Comparison of ENCODE assay signal across 6 fruit fly cellular contexts in genomic region chrX:8092893-8093721, dm6.
TF ChIP-seq lines count a peak whose summit lies in the region.

No protein-coding gene starts in this region.

- TF ChIP-seq CTCF in whole organism, embryonic (GFP tag; optimal IDR thresholded peaks at IDR 0.05; lab: Kevin White, UChicago) = no peak

TF ChIP-seq in whole organism, 6 proteins besides CTCF, POLR2A, EP300 and RAD21:
- no peak for TF ChIP-seq psq (optimal IDR thresholded peaks at IDR 0.05; lab: Kevin White, UChicago)
- no peak for TF ChIP-seq pan (optimal IDR thresholded peaks at IDR 0.05; lab: Kevin White, UChicago)
- peak; percentile 81 to 84 for TF ChIP-seq EcR (GFP tag; optimal IDR thresholded peaks at IDR 0.05; lab: Kevin White, UChicago)
- no peak for TF ChIP-seq Dll (optimal IDR thresholded peaks at IDR 0.05; lab: Kevin White, UChicago)
- no peak for TF ChIP-seq usp (GFP tag; optimal IDR thresholded peaks at IDR 0.05; lab: Kevin White, UChicago)

TF ChIP-seq in whole organism, adult, 20 proteins besides CTCF, POLR2A, EP300 and RAD21:
- peak; percentile 98 for TF ChIP-seq pad (GFP tag; optimal IDR thresholded peaks at IDR 0.05; lab: Kevin White, UChicago)
- TF ChIP-seq Crg-1 (GFP tag; optimal IDR thresholded peaks at IDR 0.05; lab: Kevin White, UChicago) = no peak
- no peak for TF ChIP-seq CG7101 (tag; optimal IDR thresholded peaks at IDR 0.05; lab: Kevin White, UChicago)
- no peak for TF ChIP-seq Hr96 (GFP tag; optimal IDR thresholded peaks at IDR 0.05; lab: Kevin White, UChicago)
- TF ChIP-seq Mnt (GFP tag; optimal IDR thresholded peaks at IDR 0.05; lab: Kevin White, UChicago) = peak; percentile 65
- TF ChIP-seq tj (GFP tag; optimal IDR thresholded peaks at IDR 0.05; lab: Kevin White, UChicago) = peak; percentile 80
- TF ChIP-seq ovo (GFP tag; optimal IDR thresholded peaks at IDR 0.05; lab: Kevin White, UChicago) = peak; percentile 98

TF ChIP-seq in whole organism, embryonic, 481 proteins besides CTCF, POLR2A, EP300 and RAD21 (continues in another document):
- TF ChIP-seq CG13894 (tag; optimal IDR thresholded peaks at IDR 0.05; lab: Kevin White, UChicago) (no peak), CG10321 (GFP tag; IDR thresholded peaks at IDR 0.05; lab: Robert Waterston, UW) (peak; percentile 75), stc (GFP tag; IDR thresholded peaks at IDR 0.05; lab: Robert Waterston, UW) (no peak), scrt (GFP tag; optimal IDR thresholded peaks at IDR 0.05; lab: Kevin White, UChicago) (no peak), CG12155 (GFP tag; optimal IDR thresholded peaks at IDR 0.05; lab: Kevin White, UChicago) (no peak), CG11247 (GFP tag; IDR thresholded peaks at IDR 0.05; lab: Robert Waterston, UW) (no peak), jumu (GFP tag; optimal IDR thresholded peaks at IDR 0.05; lab: Kevin White, UChicago) (no peak), Sin3A (optimal IDR thresholded peaks at IDR 0.05; lab: Kevin White, UChicago) (no peak), toy (GFP tag; IDR thresholded peaks at IDR 0.05; lab: Robert Waterston, UW) (no peak), CG3163 (GFP tag; optimal IDR thresholded peaks at IDR 0.05; lab: Kevin White, UChicago) (no peak), CG31441 (GFP tag; IDR thresholded peaks at IDR 0.05; lab: Robert Waterston, UW) (no peak), trh (GFP tag; optimal IDR thresholded peaks at IDR 0.05; lab: Kevin White, UChicago) (no peak), dysf (GFP tag; IDR thresholded peaks at IDR 0.05; lab: Robert Waterston, UW) (no peak), Hey (tag; optimal IDR thresholded peaks at IDR 0.05; lab: Kevin White, UChicago) (no peak), sd (tag; optimal IDR thresholded peaks at IDR 0.05; lab: Kevin White, UChicago) (peak; percentile 7), mld (GFP tag; IDR thresholded peaks at IDR 0.05; lab: Robert Waterston, UW; ENCODE audit: partially characterized antibody) (no peak), CG2116 (GFP tag; optimal IDR thresholded peaks at IDR 0.05; lab: Kevin White, UChicago) (no peak), CG6854 (GFP tag; optimal IDR thresholded peaks at IDR 0.05; lab: Kevin White, UChicago) (no peak), CG2129 (GFP tag; IDR thresholded peaks at IDR 0.05; lab: Robert Waterston, UW; ENCODE audit: partially characterized antibody) (no peak), shn (GFP tag; optimal IDR thresholded peaks at IDR 0.05; lab: Kevin White, UChicago) (no peak), Ets65A (GFP tag; lab: Kevin White, UChicago) (peak; percentile 59)

TF ChIP-seq in whole organism, prepupa, 60 proteins besides CTCF, POLR2A, EP300 and RAD21:
- no peak for TF ChIP-seq CG6792 (GFP tag; optimal IDR thresholded peaks at IDR 0.05; lab: Kevin White, UChicago)
- peak; percentile 38 for TF ChIP-seq CG9139 (GFP tag; optimal IDR thresholded peaks at IDR 0.05; lab: Kevin White, UChicago)
- TF ChIP-seq svp (GFP tag; lab: Kevin White, UChicago) = peak; percentile 91
- no peak for TF ChIP-seq CG34406 (GFP tag; optimal IDR thresholded peaks at IDR 0.05; lab: Kevin White, UChicago)
- TF ChIP-seq vri (GFP tag; optimal IDR thresholded peaks at IDR 0.05; lab: Kevin White, UChicago) = peak; percentile 42
- peak; percentile 45 for TF ChIP-seq Smox (GFP tag; optimal IDR thresholded peaks at IDR 0.05; lab: Kevin White, UChicago)
- TF ChIP-seq CG6276 (GFP tag; optimal IDR thresholded peaks at IDR 0.05; lab: Kevin White, UChicago) = peak; percentile 30
- 0 out of 3 replicates have a peak, but pooled peaks have one; percentile 32 for TF ChIP-seq eg (GFP tag; IDR thresholded peaks at IDR 0.05; lab: Robert Waterston, UW)
- 0 out of 3 replicates have a peak, but pooled peaks have one; percentile 17 for TF ChIP-seq CG6163 (GFP tag; IDR thresholded peaks at IDR 0.05; lab: Robert Waterston, UW)
- TF ChIP-seq Sox14 (GFP tag; optimal IDR thresholded peaks at IDR 0.05; lab: Kevin White, UChicago) = peak; percentile 59
- peak; percentile 16 for TF ChIP-seq CG32006 (GFP tag; optimal IDR thresholded peaks at IDR 0.05; lab: Kevin White, UChicago)
- peak; percentile 11 for TF ChIP-seq CG8632 (GFP tag; optimal IDR thresholded peaks at IDR 0.05; lab: Kevin White, UChicago)
- TF ChIP-seq Eip78C (GFP tag; lab: Kevin White, UChicago) = peak; percentile 77
- no peak for TF ChIP-seq acj6 (GFP tag; optimal IDR thresholded peaks at IDR 0.05; lab: Kevin White, UChicago)
- peak; percentile 9 for TF ChIP-seq Hr4 (GFP tag; optimal IDR thresholded peaks at IDR 0.05; lab: Kevin White, UChicago)

TF ChIP-seq in whole organism, pupa, 21 proteins besides CTCF, POLR2A, EP300 and RAD21:
- TF ChIP-seq EcR (GFP tag; optimal IDR thresholded peaks at IDR 0.05; lab: Kevin White, UChicago) = peak; percentile 93
- no peak for TF ChIP-seq CG9948 (tag; optimal IDR thresholded peaks at IDR 0.05; lab: Kevin White, UChicago)
- TF ChIP-seq CG8159 (tag; optimal IDR thresholded peaks at IDR 0.05; lab: Kevin White, UChicago) = peak; percentile 35

TF ChIP-seq in whole organism, wandering third instar larva, 38 proteins besides CTCF, POLR2A, EP300 and RAD21:
- no peak for TF ChIP-seq Rel (GFP tag; optimal IDR thresholded peaks at IDR 0.05; lab: Kevin White, UChicago)
- TF ChIP-seq Rel (tag; optimal IDR thresholded peaks at IDR 0.05; lab: Kevin White, UChicago) = peak; percentile 89
- peak; percentile 20 for TF ChIP-seq tai (GFP tag; optimal IDR thresholded peaks at IDR 0.05; lab: Kevin White, UChicago)
- no peak for TF ChIP-seq HLH106 (tag; optimal IDR thresholded peaks at IDR 0.05; lab: Kevin White, UChicago)
- TF ChIP-seq lola (GFP tag; optimal IDR thresholded peaks at IDR 0.05; lab: Kevin White, UChicago) = no peak
- TF ChIP-seq fru (GFP tag; optimal IDR thresholded peaks at IDR 0.05; lab: Kevin White, UChicago) = no peak
- no peak for TF ChIP-seq dsf (GFP tag; optimal IDR thresholded peaks at IDR 0.05; lab: Kevin White, UChicago; ENCODE audit: borderline replicate concordance)
